Worm (Caenorhabditis elegans) whole organism, young adult: ENCODE measurements around the gene tnt-2.

Experiments
- D2030.7 ChIP-seq: fragments of 200-800 bp; sonication (Bioruptor generic); IDR thresholded peaks from 2 replicates; pipeline ENCODE4 v1.3.6; 2022; ENCODE audit warnings: missing genetic modification reagents, missing genetic modification characterization, missing compliant biosample characterization
- aptf-2 ChIP-seq: fragments of 200-800 bp; sonication (Bioruptor generic); conservative IDR thresholded peaks from 2 replicates; pipeline ENCODE4 v1.3.6; 2022; ENCODE audit warnings: missing genetic modification reagents, missing genetic modification characterization, missing compliant biosample characterization
- ekl-4 ChIP-seq: fragments of 200-800 bp; sonication (Bioruptor generic); IDR thresholded peaks from 2 replicates; pipeline ENCODE4 v1.3.6; 2022; ENCODE audit warnings: missing genetic modification reagents, missing genetic modification characterization, missing compliant biosample characterization
- ets-4 ChIP-seq: fragments of 200-800 bp; sonication (Bioruptor generic); optimal IDR thresholded peaks from 2 replicates; lab custom pipeline; 2018; ENCODE audit warnings: mild to moderate bottlenecking, missing genetic modification characterization, missing compliant biosample characterization
- mcd-1 ChIP-seq: fragments of 200-800 bp; sonication (Bioruptor generic); IDR thresholded peaks from 2 replicates; pipeline ENCODE4 v1.3.6; 2022; ENCODE audit warnings: missing genetic modification reagents, missing genetic modification characterization, missing compliant biosample characterization

ce11 chrX:8718856-8719255 lies 4.5 kb downstream of the tnt-2 start, which contains the start of gene F53A9.8:
- TF ChIP-seq aptf-2 (no peak), ekl-4 (no peak), mcd-1 (no peak), ets-4 (GFP tag; lab: Kevin White, UChicago) (no peak), D2030.7 (GFP tag; lab: Robert Waterston, UW) (no peak)
